Worm (Caenorhabditis elegans): ENCODE measurements around the gene Y11D7A.10.
A peak's percentile ranks its signal among the peaks of the same experiment; 100 is the strongest.

The Y11D7A.10 gene

DNA sequence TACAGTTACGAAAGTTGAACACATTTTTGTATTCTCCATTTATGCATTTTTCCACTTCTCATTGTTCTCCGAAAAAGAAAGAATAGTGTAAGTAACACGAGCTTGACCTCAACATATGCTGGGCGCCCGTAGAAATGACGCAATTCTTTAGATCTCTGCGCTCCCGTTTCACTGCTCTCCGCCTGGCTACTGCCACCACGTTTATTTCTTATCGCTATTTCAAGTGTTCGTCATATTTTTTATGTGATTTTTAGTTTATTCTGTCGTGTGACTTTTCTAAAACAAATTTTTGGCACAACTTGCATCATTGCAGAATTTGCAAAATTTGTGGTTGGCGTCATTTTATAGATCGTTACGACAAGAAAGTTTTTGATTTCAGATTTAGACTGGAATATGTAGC lies 42.6 kb downstream of the Y11D7A.10 start (continued):
- TF ChIP-seq zfp-3 (GFP tag; conservative IDR thresholded peaks at IDR 0.05) (no peak), ceh-20 (GFP tag; IDR thresholded peaks at IDR 0.05) (no peak), hlh-30 (tag; optimal IDR thresholded peaks at IDR 0.05; ENCODE audit: insufficient read depth) (peak; percentile 18), lin-38 (GFP tag; IDR thresholded peaks at IDR 0.05) (no peak), php-3 (GFP tag; IDR thresholded peaks at IDR 0.05) (peak; percentile 26; the same call in 1 of the 2 replicates), hlh-11 (tag; optimal IDR thresholded peaks at IDR 0.05) (peak; percentile 63), spr-1 (tag; optimal IDR thresholded peaks at IDR 0.05) (no peak), jun-1 (tag; optimal IDR thresholded peaks at IDR 0.05) (no peak), aha-1 (tag) (peak; percentile 13), D1046.2 (GFP tag; IDR thresholded peaks at IDR 0.05) (no peak), hif-1 (tag; optimal IDR thresholded peaks at IDR 0.05) (no peak), dve-1 (tag; optimal IDR thresholded peaks at IDR 0.05; ENCODE audit: insufficient read depth) (peak; percentile 21), zip-2 (tag; optimal IDR thresholded peaks at IDR 0.05) (no peak), lin-13 (GFP tag; optimal IDR thresholded peaks at IDR 0.05) (no peak), ceh-32 (tag; optimal IDR thresholded peaks at IDR 0.05; ENCODE audit: poor library complexity) (no peak), lir-3 (tag; optimal IDR thresholded peaks at IDR 0.05) (no peak), saeg-2 (GFP tag; IDR thresholded peaks at IDR 0.05) (no peak), gei-8 (GFP tag; optimal IDR thresholded peaks at IDR 0.05) (no peak), mes-2 (tag; optimal IDR thresholded peaks at IDR 0.05; ENCODE audit: poor library complexity, severe bottlenecking) (peak; percentile 9), tra-1 (GFP tag; IDR thresholded peaks at IDR 0.05) (no peak)

DNA sequence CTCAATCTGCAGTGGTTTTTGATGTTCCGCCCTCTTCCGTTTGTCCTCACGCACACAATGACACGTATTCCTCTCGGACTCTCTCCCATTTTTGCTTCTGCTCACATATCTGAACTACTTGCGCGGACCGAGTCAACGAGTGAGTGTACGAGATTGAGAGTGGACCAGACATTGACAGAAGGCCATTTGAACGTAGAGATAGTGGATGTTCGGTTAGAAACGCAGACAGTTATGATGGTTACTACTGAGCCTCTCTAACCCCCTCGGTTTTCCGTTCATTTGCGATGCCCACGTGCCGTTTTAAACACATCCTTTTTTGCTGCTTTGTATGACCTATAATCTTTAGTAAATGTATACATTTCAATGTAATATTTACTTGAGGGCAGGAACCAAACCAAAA lies 43.1 kb downstream of the Y11D7A.10 start:
- no peak for TF ChIP-seq daf-8 (GFP tag; IDR thresholded peaks at IDR 0.05)
- TF ChIP-seq daf-16 (GFP tag; optimal IDR thresholded peaks at IDR 0.05), result no peak
- TF ChIP-seq daf-16 (tag; optimal IDR thresholded peaks at IDR 0.05), result no peak
- TF ChIP-seq ceh-32 (tag; optimal IDR thresholded peaks at IDR 0.05; ENCODE audit: poor library complexity), result no peak
- no peak for TF ChIP-seq F49E8.2 (tag; optimal IDR thresholded peaks at IDR 0.05; ENCODE audit: borderline replicate concordance)
- no peak for TF ChIP-seq daf-19 (GFP tag; conservative IDR thresholded peaks at IDR 0.05)
- TF ChIP-seq nhr-10 (tag; optimal IDR thresholded peaks at IDR 0.05), result no peak
- no peak for TF ChIP-seq lin-38 (GFP tag; IDR thresholded peaks at IDR 0.05)
- no peak for TF ChIP-seq F26F4.8 (GFP tag; conservative IDR thresholded peaks at IDR 0.05)
- no peak for TF ChIP-seq arid-1 (GFP tag; conservative IDR thresholded peaks at IDR 0.05)
- TF ChIP-seq ztf-7 (tag; optimal IDR thresholded peaks at IDR 0.05), result no peak
- TF ChIP-seq daf-12 (tag; optimal IDR thresholded peaks at IDR 0.05), result no peak
- peak; percentile 6 for TF ChIP-seq fkh-10 (GFP tag; optimal IDR thresholded peaks at IDR 0.05)
- peak; percentile 99 for TF ChIP-seq aha-1 (tag)
- no peak for TF ChIP-seq pqm-1 (tag; optimal IDR thresholded peaks at IDR 0.05)
- no peak for TF ChIP-seq F44E2.7 (GFP tag; IDR thresholded peaks at IDR 0.05)
- TF ChIP-seq lsy-2 (tag; optimal IDR thresholded peaks at IDR 0.05), result peak; percentile 12 to 58
- no peak for TF ChIP-seq Y105C5A.15 (GFP tag; IDR thresholded peaks at IDR 0.05)
- TF ChIP-seq vab-7 (GFP tag; IDR thresholded peaks at IDR 0.05), result no peak
- no peak for TF ChIP-seq nhr-41 (GFP tag; IDR thresholded peaks at IDR 0.05)
- TF ChIP-seq saeg-2 (GFP tag; IDR thresholded peaks at IDR 0.05), result no peak
- no peak for TF ChIP-seq ama-1 (optimal IDR thresholded peaks at IDR 0.05)
- no peak for TF ChIP-seq ZK546.5 (tag; optimal IDR thresholded peaks at IDR 0.05)
- TF ChIP-seq rbr-2 (tag; optimal IDR thresholded peaks at IDR 0.05), result peak; percentile 27
- TF ChIP-seq hlh-11 (tag; optimal IDR thresholded peaks at IDR 0.05), result no peak
- no peak for TF ChIP-seq nhr-237 (tag; optimal IDR thresholded peaks at IDR 0.05)
- TF ChIP-seq T26A8.4 (GFP tag; IDR thresholded peaks at IDR 0.05), result no peak
- TF ChIP-seq hmg-1.1 (GFP tag; IDR thresholded peaks at IDR 0.05), result no peak; the same call in 1 of the 2 replicates
- TF ChIP-seq Y75B8A.6 (GFP tag; IDR thresholded peaks at IDR 0.05), result no peak
- TF ChIP-seq dmd-8 (GFP tag; IDR thresholded peaks at IDR 0.05), result no peak
- no peak for TF ChIP-seq ceh-28 (tag; optimal IDR thresholded peaks at IDR 0.05)
- peak in 1 of 2 experiments; percentile 36 for TF ChIP-seq hif-1 (tag; optimal IDR thresholded peaks at IDR 0.05)
- TF ChIP-seq skn-1 (tag; optimal IDR thresholded peaks at IDR 0.05), result no peak
- TF ChIP-seq tra-1 (GFP tag; IDR thresholded peaks at IDR 0.05), result no peak
- TF ChIP-seq nhr-48 (tag; optimal IDR thresholded peaks at IDR 0.05), result no peak
- TF ChIP-seq mxl-3 (GFP tag; optimal IDR thresholded peaks at IDR 0.05), result peak; percentile 19
- no peak for TF ChIP-seq nhr-76 (tag; optimal IDR thresholded peaks at IDR 0.05)
- TF ChIP-seq mdl-1 (tag; optimal IDR thresholded peaks at IDR 0.05), result peak in 1 of 2 experiments; percentile 92
